Worm (Caenorhabditis elegans): ENCODE results near the gene ufm-1.

DNA sequence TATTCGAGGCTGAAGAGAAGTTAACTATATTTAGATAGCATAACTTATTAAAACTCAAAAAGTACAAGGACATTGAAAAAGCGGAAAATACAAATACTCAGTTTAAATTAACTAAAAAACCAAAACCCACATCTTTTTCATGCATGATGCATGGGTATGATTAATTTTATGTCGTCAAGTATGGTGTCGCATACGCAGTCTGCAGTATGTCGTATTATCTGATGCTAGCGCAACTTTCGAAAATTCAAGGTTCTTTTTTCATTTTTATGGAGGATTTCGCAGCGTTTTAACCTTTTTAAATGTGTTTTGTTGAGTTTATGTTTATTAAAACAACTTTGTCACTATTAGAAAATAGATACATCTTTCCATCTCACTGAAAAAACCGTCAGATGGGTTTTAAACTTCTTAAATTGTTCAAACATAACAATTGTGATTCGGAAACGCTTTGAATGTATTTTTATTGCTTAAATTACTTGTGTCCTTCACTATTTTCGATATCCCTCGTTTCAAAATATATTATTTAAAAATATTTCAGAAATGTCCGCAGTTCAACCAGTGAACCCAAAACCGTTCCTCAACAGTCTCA lies 2.8 kb downstream of the ufm-1 start, which contains the start of gene snr-5:
- TF ChIP-seq jun-1 (tag; optimal IDR thresholded peaks at IDR 0.05) (no peak), spr-3 (GFP tag; optimal IDR thresholded peaks at IDR 0.05) (no peak), nhr-6 (tag; optimal IDR thresholded peaks at IDR 0.05) (no peak), daf-19 (GFP tag; conservative IDR thresholded peaks at IDR 0.05) (no peak), set-16 (GFP tag; IDR thresholded peaks at IDR 0.05) (no peak), zag-1 (tag; optimal IDR thresholded peaks at IDR 0.05) (no peak), fkh-10 (GFP tag; optimal IDR thresholded peaks at IDR 0.05) (no peak), unc-130 (GFP tag; optimal IDR thresholded peaks at IDR 0.05) (no peak), mep-1 (tag; optimal IDR thresholded peaks at IDR 0.05) (no peak), nhr-28 (tag; optimal IDR thresholded peaks at IDR 0.05) (no peak), ZK546.5 (tag; optimal IDR thresholded peaks at IDR 0.05) (no peak)

Data from whole organism, L4 larva.